Worm (Caenorhabditis elegans): ENCODE results near the gene C25H3.14.

DNA sequence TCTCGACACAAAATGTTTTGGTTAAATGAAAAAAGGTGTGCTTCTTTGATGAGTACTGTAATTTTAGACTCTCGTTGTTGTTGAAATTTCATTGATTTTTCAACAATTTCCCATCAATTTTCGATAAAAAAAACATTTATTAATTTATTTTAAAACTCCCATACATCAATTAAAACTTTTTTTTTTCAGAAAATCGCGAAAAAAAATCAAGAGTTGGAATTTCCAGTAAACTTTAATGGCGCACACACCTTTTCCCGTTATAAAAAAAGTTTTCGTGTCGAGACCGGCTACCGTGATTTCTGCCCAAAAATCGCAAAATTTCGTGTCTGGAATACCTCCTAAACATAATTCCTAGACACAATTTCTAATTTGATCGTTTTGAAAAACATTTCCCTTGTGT lies at the start of gene C25H3.14:
- TF ChIP-seq skn-1 (tag; optimal IDR thresholded peaks at IDR 0.05) (no peak), fkh-10 (GFP tag; optimal IDR thresholded peaks at IDR 0.05) (no peak), ceh-16 (tag; optimal IDR thresholded peaks at IDR 0.05) (no peak), nhr-12 (tag; optimal IDR thresholded peaks at IDR 0.05) (no peak), zag-1 (tag; optimal IDR thresholded peaks at IDR 0.05) (no peak), lsy-12 (tag; optimal IDR thresholded peaks at IDR 0.05) (no peak), mdl-1 (tag; optimal IDR thresholded peaks at IDR 0.05) (no peak), lin-15B (tag; optimal IDR thresholded peaks at IDR 0.05) (no peak), lin-39 (tag; optimal IDR thresholded peaks at IDR 0.05) (no peak), ceh-28 (tag; optimal IDR thresholded peaks at IDR 0.05) (no peak), egl-27 (tag; optimal IDR thresholded peaks at IDR 0.05) (no peak), R02D3.7 (tag; optimal IDR thresholded peaks at IDR 0.05) (no peak), ama-1 (optimal IDR thresholded peaks at IDR 0.05) (no peak), unc-39 (tag; optimal IDR thresholded peaks at IDR 0.05) (no peak)
